Worm (Caenorhabditis elegans): Measurements from ENCODE around the gene E02H4.6.

Gene E02H4.6

ce11 chrX:14267170-14267569, 15.2 kb upstream of the E02H4.6 start:
- TF ChIP-seq unc-62 (GFP tag; optimal IDR thresholded peaks at IDR 0.05 in 1 of 2) (peak in 1 of 2 experiments; percentile 95), unc-62 (tag; optimal IDR thresholded peaks at IDR 0.05) (no peak), dmd-9 (GFP tag; IDR thresholded peaks at IDR 0.05) (no peak)

ce11 chrX:14263473-14263872, 11.5 kb upstream of the E02H4.6 start, which contains the start of gene E02H4.8:
Gene E02H4.8 (minus strand): TSS chrX:14263573.
- TF ChIP-seq nhr-48 (tag; optimal IDR thresholded peaks at IDR 0.05) (no peak), unc-62 (GFP tag; optimal IDR thresholded peaks at IDR 0.05 in 1 of 2) (peak in 1 of 2 experiments; percentile 41), unc-62 (tag; optimal IDR thresholded peaks at IDR 0.05) (no peak)

- no peak for TF ChIP-seq pqm-1 (tag; optimal IDR thresholded peaks at IDR 0.05)
- TF ChIP-seq set-16 (GFP tag; IDR thresholded peaks at IDR 0.05) = no peak
- no peak for TF ChIP-seq zip-2 (tag; optimal IDR thresholded peaks at IDR 0.05)
- no peak for TF ChIP-seq nhr-6 (tag; optimal IDR thresholded peaks at IDR 0.05)
- TF ChIP-seq mep-1 (tag; optimal IDR thresholded peaks at IDR 0.05) = no peak
Measured at ce11 chrX:14257661-14258060, 5.7 kb upstream of the E02H4.6 start, which contains the start of gene E02H4.4. Gene E02H4.4 (plus strand): TSS chrX:14257961.

- TF ChIP-seq madf-5 (GFP tag; IDR thresholded peaks at IDR 0.05) = no peak
- TF ChIP-seq ztf-11 (tag; optimal IDR thresholded peaks at IDR 0.05) = no peak
- TF ChIP-seq mep-1 (tag; optimal IDR thresholded peaks at IDR 0.05) = no peak
- TF ChIP-seq zag-1 (tag; optimal IDR thresholded peaks at IDR 0.05) = no peak
- TF ChIP-seq lim-7 (GFP tag; IDR thresholded peaks at IDR 0.05) = no peak
- TF ChIP-seq ceh-82 (tag; optimal IDR thresholded peaks at IDR 0.05) = no peak
- TF ChIP-seq hlh-11 (tag; optimal IDR thresholded peaks at IDR 0.05) = no peak
Measured at ce11 chrX:14255973-14256372, 4.0 kb upstream of the E02H4.6 start, which contains the start of gene E02H4.7. Gene E02H4.7 (plus strand): TSS chrX:14256273.

- TF ChIP-seq ceh-20 (GFP tag; IDR thresholded peaks at IDR 0.05) = no peak
Measured at ce11 chrX:14255031-14255430, 3.1 kb upstream of the E02H4.6 start, which contains the start of gene E02H4.5. Gene E02H4.5 (minus strand): TSS chrX:14255131.

ce11 chrX:14247436-14248103, 4.4 kb downstream of the E02H4.6 start, which contains the start of gene K04C1.5:
Gene K04C1.5 (plus strand): TSS chrX:14248053.
- TF ChIP-seq aha-1 (tag) = peak; percentile 58
- TF ChIP-seq dmd-8 (GFP tag; IDR thresholded peaks at IDR 0.05) = no peak

- no peak for TF ChIP-seq F37D6.2 (tag; optimal IDR thresholded peaks at IDR 0.05)
Measured at ce11 chrX:14246518-14246917, 5.4 kb downstream of the E02H4.6 start, which contains the start of gene mlc-6. Gene mlc-6 (minus strand): TSS chrX:14246618.

- TF ChIP-seq Y48G9A.11 (GFP tag; IDR thresholded peaks at IDR 0.05) = no peak
- no peak for TF ChIP-seq fkh-10 (GFP tag; optimal IDR thresholded peaks at IDR 0.05)
- peak; percentile 70 for TF ChIP-seq aha-1 (tag)
- peak; percentile 33 for TF ChIP-seq dve-1 (tag; optimal IDR thresholded peaks at IDR 0.05; ENCODE audit: insufficient read depth)
- TF ChIP-seq pha-4 (GFP tag; IDR thresholded peaks at IDR 0.05) = no peak
- TF ChIP-seq pha-4 (tag; optimal IDR thresholded peaks at IDR 0.05) = peak; percentile 14
- TF ChIP-seq unc-62 (GFP tag; optimal IDR thresholded peaks at IDR 0.05 in 1 of 2) = peak in 1 of 2 experiments; percentile 16
- no peak for TF ChIP-seq unc-62 (tag; optimal IDR thresholded peaks at IDR 0.05)
- no peak for TF ChIP-seq F44E2.7 (GFP tag; IDR thresholded peaks at IDR 0.05)
- peak; percentile 71 for TF ChIP-seq nhr-28 (tag; optimal IDR thresholded peaks at IDR 0.05)
- no peak for TF ChIP-seq snpc-1.2 (GFP tag; IDR thresholded peaks at IDR 0.05)
- no peak for TF ChIP-seq zfp-2 (tag; optimal IDR thresholded peaks at IDR 0.05)
- TF ChIP-seq ZK337.2 (GFP tag; IDR thresholded peaks at IDR 0.05) = no peak
- peak; percentile 25 for TF ChIP-seq mxl-3 (GFP tag; optimal IDR thresholded peaks at IDR 0.05)
- TF ChIP-seq lin-39 (tag; optimal IDR thresholded peaks at IDR 0.05) = no peak
- TF ChIP-seq ctbp-1 (GFP tag; IDR thresholded peaks at IDR 0.05) = no peak
Measured at ce11 chrX:14244493-14244892, 7.4 kb downstream of the E02H4.6 start.

All from whole organism, L4 larva.